Fruit fly (Drosophila melanogaster): Measurements from ENCODE around the gene CG15638.

DNA sequence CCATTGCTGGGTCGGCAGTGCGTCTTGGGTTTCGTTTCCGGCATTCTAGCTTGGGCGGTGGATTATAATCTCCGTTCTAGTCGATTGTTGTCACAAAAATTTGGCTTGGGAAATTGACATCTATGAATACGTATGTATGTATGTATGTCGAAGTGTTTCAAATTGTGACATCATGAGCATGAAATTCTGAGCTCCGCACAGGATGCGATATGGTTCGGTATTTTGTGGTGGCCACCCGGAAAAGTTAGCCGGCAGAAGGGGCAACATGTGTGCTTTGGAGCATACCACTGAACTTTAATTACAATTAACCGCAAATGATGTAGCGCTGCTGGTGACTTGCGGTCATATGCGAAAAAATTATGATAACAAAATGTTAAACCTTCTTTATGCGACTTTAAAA, at the start of gene CG15638:
- TF ChIP-seq psq (optimal IDR thresholded peaks at IDR 0.05) (no peak), insv (optimal IDR thresholded peaks at IDR 0.05) (no peak), ttk (optimal IDR thresholded peaks at IDR 0.05) (no peak), Sin3A (optimal IDR thresholded peaks at IDR 0.05) (no peak), Myc (optimal IDR thresholded peaks at IDR 0.05) (no peak), h (optimal IDR thresholded peaks at IDR 0.05) (no peak)

Measured in Kc167 (cell line).